Worm (Caenorhabditis elegans) whole organism, L4 larva: ENCODE results near the gene F09C8.1.

Experiments used
- F37D6.2 ChIP-seq: sonication (generic microtip); optimal IDR thresholded peaks from 2 replicates; lab custom pipeline; 2016; ENCODE audit warnings: mild to moderate bottlenecking, missing genetic modification characterization, missing compliant biosample characterization
- T20F7.1 ChIP-seq: fragments of 200-800 bp; sonication (Bioruptor generic); optimal IDR thresholded peaks from 2 replicates; lab custom pipeline; 2018; ENCODE audit warnings: mild to moderate bottlenecking, missing genetic modification characterization, missing compliant biosample characterization
- T26A8.4 ChIP-seq: fragments of 200-800 bp; sonication (Bioruptor generic); IDR thresholded peaks from 2 replicates; pipeline ENCODE4 v1.3.6; 2022; ENCODE audit warnings: missing genetic modification characterization, missing compliant biosample characterization
- Y48G9A.11 ChIP-seq: fragments of 200-800 bp; sonication (Bioruptor generic); IDR thresholded peaks from 2 replicates; pipeline ENCODE4 v1.3.6; 2022; ENCODE audit warnings: missing genetic modification reagents, missing genetic modification characterization, missing compliant biosample characterization
- ZK546.5 ChIP-seq, 2 experiments: sonication (generic microtip); optimal IDR thresholded peaks; 2 replicates each; lab custom pipeline; 2017; ENCODE audit warnings: missing biosample characterization in 2 of 2, missing genetic modification characterization in 2 of 2
- ama-1 ChIP-seq: fragments of 150-350 bp; optimal IDR thresholded peaks from 2 replicates; lab custom pipeline; 2014; ENCODE audit warnings: inconsistent platforms, mixed read lengths
- arid-1 ChIP-seq: fragments of 200-800 bp; sonication (Bioruptor generic); conservative IDR thresholded peaks from 2 replicates; pipeline ENCODE4 v1.3.6; 2022; ENCODE audit warnings: missing genetic modification reagents, missing genetic modification characterization, missing compliant biosample characterization
- attf-4 ChIP-seq: sonication (generic microtip); optimal IDR thresholded peaks from 3 replicates; lab custom pipeline; 2017; ENCODE audit warnings: missing biosample characterization, missing genetic modification characterization
- ceh-20 ChIP-seq: fragments of 200-800 bp; sonication (Bioruptor generic); IDR thresholded peaks from 2 replicates; pipeline ENCODE4 v1.3.6; 2022; ENCODE audit warnings: missing genetic modification reagents, missing genetic modification characterization, missing compliant biosample characterization
- ceh-62 ChIP-seq: sonication (generic microtip); optimal IDR thresholded peaks from 2 replicates; lab custom pipeline; 2017; ENCODE audit warnings: missing biosample characterization, missing genetic modification characterization
- ceh-82 ChIP-seq: sonication (generic microtip); optimal IDR thresholded peaks from 2 replicates; lab custom pipeline; 2017; ENCODE audit warnings: missing biosample characterization, missing genetic modification characterization
- cey-2 ChIP-seq: sonication (generic microtip); optimal IDR thresholded peaks from 3 replicates; lab custom pipeline; 2017; ENCODE audit warnings: missing genetic modification characterization, mild to moderate bottlenecking, missing compliant biosample characterization, antibody characterized with exemption, borderline replicate concordance; ENCODE audit not compliant: insufficient read depth
- dmd-6 ChIP-seq: fragments of 200-800 bp; sonication (Bioruptor generic); IDR thresholded peaks from 2 replicates; pipeline ENCODE4 v1.3.6; 2022; ENCODE audit warnings: missing genetic modification reagents, missing genetic modification characterization, missing compliant biosample characterization
- dmd-8 ChIP-seq: fragments of 200-800 bp; sonication (Bioruptor generic); IDR thresholded peaks from 2 replicates; pipeline ENCODE4 v1.3.6; 2022; ENCODE audit warnings: missing genetic modification characterization, missing compliant biosample characterization
- dpl-1 ChIP-seq: fragments of 150-350 bp; optimal IDR thresholded peaks from 2 replicates; lab custom pipeline; 2014; ENCODE audit warnings: missing biosample characterization, missing genetic modification reagents, missing genetic modification characterization
- duxl-1 ChIP-seq: sonication (generic microtip); optimal IDR thresholded peaks from 2 replicates; lab custom pipeline; 2016; ENCODE audit warnings: mild to moderate bottlenecking, missing genetic modification characterization, moderate library complexity, missing compliant biosample characterization; ENCODE audit not compliant: poor library complexity
- dve-1 ChIP-seq: sonication (generic microtip); optimal IDR thresholded peaks from 2 replicates; lab custom pipeline; 2017; ENCODE audit warnings: antibody characterized with exemption, mild to moderate bottlenecking, missing genetic modification characterization, missing compliant biosample characterization; ENCODE audit not compliant: insufficient read depth
- egl-27 ChIP-seq: sonication (generic microtip); optimal IDR thresholded peaks from 3 replicates; lab custom pipeline; 2017; ENCODE audit warnings: missing biosample characterization, missing genetic modification reagents, missing genetic modification characterization
- egl-43 ChIP-seq: fragments of 200-800 bp; sonication (Bioruptor generic); IDR thresholded peaks from 2 replicates; pipeline ENCODE4 v1.3.6; 2022; ENCODE audit warnings: missing genetic modification reagents, missing genetic modification characterization, missing compliant biosample characterization
- fkh-10 ChIP-seq: fragments of 150-350 bp; optimal IDR thresholded peaks from 2 replicates; lab custom pipeline; 2014; ENCODE audit warnings: missing biosample characterization, missing genetic modification reagents, missing genetic modification characterization
- fos-1 ChIP-seq: fragments of 150-350 bp; optimal IDR thresholded peaks from 2 replicates; lab custom pipeline; 2014; ENCODE audit warnings: missing biosample characterization, missing genetic modification characterization
- hif-1 ChIP-seq, 2 experiments: sonication (generic microtip); optimal IDR thresholded peaks; 2 replicates each; lab custom pipeline; 2016 to 2017; ENCODE audit warnings: missing compliant biosample characterization in 2 of 2, missing genetic modification characterization in 2 of 2, missing genetic modification reagents in 2 of 2, missing genotype in 2 of 2, mild to moderate bottlenecking in 1 of 2
- hlh-11 ChIP-seq: fragments of 200-800 bp; sonication (Bioruptor generic); optimal IDR thresholded peaks from 2 replicates; lab custom pipeline; 2018; ENCODE audit warnings: mild to moderate bottlenecking, missing genetic modification characterization, missing compliant biosample characterization
- hmg-1.1 ChIP-seq: fragments of 200-800 bp; sonication (Bioruptor generic); IDR thresholded peaks from 2 replicates; pipeline ENCODE4 v1.3.6; 2022; ENCODE audit warnings: missing genetic modification reagents, missing genetic modification characterization, missing compliant biosample characterization
- lim-7 ChIP-seq: fragments of 200-800 bp; sonication (Bioruptor generic); IDR thresholded peaks from 2 replicates; pipeline ENCODE4 v1.3.6; 2022; ENCODE audit warnings: missing genetic modification characterization, missing compliant biosample characterization
- lin-1 ChIP-seq: fragments of 200-800 bp; sonication (Bioruptor generic); IDR thresholded peaks from 2 replicates; pipeline ENCODE4 v1.3.6; 2022; ENCODE audit warnings: missing genetic modification reagents, missing genetic modification characterization, missing compliant biosample characterization
- lin-13 ChIP-seq: fragments of 150-350 bp; optimal IDR thresholded peaks from 2 replicates; lab custom pipeline; 2014; ENCODE audit warnings: missing biosample characterization, missing genetic modification reagents, missing genetic modification characterization
- lin-39 ChIP-seq: fragments of 150-350 bp; optimal IDR thresholded peaks from 2 replicates; lab custom pipeline; 2014; ENCODE audit warnings: missing biosample characterization, missing genetic modification reagents, missing genetic modification characterization
- madf-9 ChIP-seq: fragments of 200-800 bp; sonication (Bioruptor generic); conservative IDR thresholded peaks from 2 replicates; pipeline ENCODE4 v1.3.6; 2022; ENCODE audit warnings: missing genetic modification reagents, missing genetic modification characterization, missing compliant biosample characterization
- mes-2 ChIP-seq: sonication (generic microtip); optimal IDR thresholded peaks from 2 replicates; lab custom pipeline; 2016; ENCODE audit warnings: missing genotype, mild to moderate bottlenecking, missing genetic modification characterization, missing compliant biosample characterization; ENCODE audit not compliant: poor library complexity, severe bottlenecking
- mxl-2 ChIP-seq: fragments of 200-800 bp; sonication (Bioruptor generic); conservative IDR thresholded peaks from 2 replicates; pipeline ENCODE4 v1.3.6; 2022; ENCODE audit warnings: missing genetic modification reagents, missing genetic modification characterization, missing compliant biosample characterization
- nhr-11 ChIP-seq: fragments of 150-350 bp; optimal IDR thresholded peaks from 2 replicates; lab custom pipeline; 2014; ENCODE audit warnings: missing biosample characterization, missing genetic modification characterization
- nhr-25 ChIP-seq: sonication (generic microtip); optimal IDR thresholded peaks from 2 replicates; lab custom pipeline; 2017; ENCODE audit warnings: missing genetic modification characterization, mild to moderate bottlenecking, missing compliant biosample characterization, antibody characterized with exemption, moderate library complexity, borderline replicate concordance; ENCODE audit not compliant: insufficient read depth
- nhr-41 ChIP-seq: fragments of 200-800 bp; sonication (Bioruptor generic); IDR thresholded peaks from 2 replicates; pipeline ENCODE4 v1.3.6; 2022; ENCODE audit warnings: missing genetic modification reagents, missing genetic modification characterization, missing compliant biosample characterization
- nhr-42 ChIP-seq: fragments of 200-800 bp; sonication (Bioruptor generic); IDR thresholded peaks from 2 replicates; pipeline ENCODE4 v1.3.6; 2022; ENCODE audit warnings: missing genetic modification characterization, missing compliant biosample characterization
- nhr-76 ChIP-seq: fragments of 150-350 bp; optimal IDR thresholded peaks from 2 replicates; lab custom pipeline; 2014; ENCODE audit warnings: missing biosample characterization, missing genetic modification characterization
- php-3 ChIP-seq: fragments of 200-800 bp; sonication (Bioruptor generic); IDR thresholded peaks from 2 replicates; pipeline ENCODE4 v1.3.6; 2022; ENCODE audit warnings: missing genetic modification reagents, missing genetic modification characterization, missing compliant biosample characterization
- pqm-1 ChIP-seq: sonication (generic microtip); optimal IDR thresholded peaks from 2 replicates; lab custom pipeline; 2017; ENCODE audit warnings: missing biosample characterization, missing genetic modification characterization
- set-16 ChIP-seq: fragments of 200-800 bp; sonication (Bioruptor generic); IDR thresholded peaks from 2 replicates; pipeline ENCODE4 v1.3.6; 2022; ENCODE audit warnings: missing genetic modification reagents, missing genetic modification characterization, missing compliant biosample characterization
- skn-1 ChIP-seq: fragments of 150-350 bp; optimal IDR thresholded peaks from 2 replicates; lab custom pipeline; 2014; ENCODE audit warnings: missing biosample characterization, missing genetic modification characterization
- snpc-1.2 ChIP-seq: fragments of 200-800 bp; sonication (Bioruptor generic); IDR thresholded peaks from 2 replicates; pipeline ENCODE4 v1.3.6; 2022; ENCODE audit warnings: missing genetic modification reagents, missing genetic modification characterization, missing compliant biosample characterization
- snpc-4 ChIP-seq: fragments of 150-350 bp; optimal IDR thresholded peaks from 2 replicates; lab custom pipeline; 2014; ENCODE audit warnings: missing biosample characterization, missing genetic modification characterization
- spr-3 ChIP-seq: fragments of 200-800 bp; sonication (Bioruptor generic); optimal IDR thresholded peaks from 2 replicates; lab custom pipeline; 2018; ENCODE audit warnings: mild to moderate bottlenecking, missing genetic modification characterization, missing compliant biosample characterization
- tag-97 ChIP-seq: fragments of 200-800 bp; sonication (Bioruptor generic); IDR thresholded peaks from 2 replicates; pipeline ENCODE4 v1.3.6; 2022; ENCODE audit warnings: missing genetic modification characterization, missing compliant biosample characterization
- unc-62 ChIP-seq, 3 experiments: fragments of 150-350 bp in 1 of 3; sonication (generic microtip); optimal IDR thresholded peaks in 2 of 3; peaks in 1 of 3; 1 replicate in 1 of 3; 2 replicates in 2 of 3; lab custom pipeline; 2014 to 2017; ENCODE audit warnings: missing biosample characterization in 3 of 3, missing genetic modification characterization in 3 of 3, missing genetic modification reagents in 3 of 3, missing genotype in 1 of 3
- zfp-2 ChIP-seq: sonication (generic microtip); optimal IDR thresholded peaks from 2 replicates; lab custom pipeline; 2016; ENCODE audit warnings: mild to moderate bottlenecking, missing genetic modification characterization, missing compliant biosample characterization
- zip-11 ChIP-seq: fragments of 200-800 bp; sonication (Bioruptor generic); IDR thresholded peaks from 2 replicates; pipeline ENCODE4 v1.3.6; 2022; ENCODE audit warnings: missing genetic modification characterization, missing compliant biosample characterization
- ztf-11 ChIP-seq: fragments of 150-350 bp; optimal IDR thresholded peaks from 2 replicates; lab custom pipeline; 2014; ENCODE audit warnings: missing biosample characterization, missing genetic modification characterization
- ztf-7 ChIP-seq: fragments of 150-350 bp; optimal IDR thresholded peaks from 2 replicates; lab custom pipeline; 2014; ENCODE audit warnings: missing biosample characterization, missing genetic modification characterization

F09C8.1 gene

DNA sequence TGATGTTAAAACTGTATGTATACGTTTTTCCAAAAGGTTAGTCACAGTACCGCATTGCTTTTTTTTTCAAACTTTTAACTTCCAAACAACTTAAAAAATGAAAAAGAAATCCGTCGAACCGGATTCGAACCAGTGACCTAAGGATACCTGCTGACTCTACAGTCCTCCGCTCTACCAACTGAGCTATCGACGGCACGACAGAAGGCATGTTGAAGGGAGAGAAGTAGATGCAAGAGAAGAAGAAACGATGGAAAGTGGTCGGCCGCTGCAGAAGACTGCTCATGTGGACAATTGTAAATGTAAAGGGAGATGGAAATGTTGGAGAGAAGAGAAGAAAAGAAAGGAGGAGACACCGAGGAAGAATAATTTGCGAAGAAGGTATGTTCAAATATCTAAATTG is 46.3 kb upstream of the F09C8.1 start (continued):
- TF ChIP-seq arid-1 (GFP tag; lab: Robert Waterston, UW) (peak; percentile 85), Y48G9A.11 (GFP tag; lab: Robert Waterston, UW) (peak; percentile 77), tag-97 (GFP tag; lab: Robert Waterston, UW) (no peak), nhr-42 (peak; percentile 94), ztf-11 (no peak), fos-1 (tag; lab: Kevin White, UChicago) (no peak), zip-11 (GFP tag; lab: Robert Waterston, UW) (peak; percentile 86), madf-9 (GFP tag; lab: Robert Waterston, UW) (peak; percentile 91), attf-4 (peak; percentile 17), duxl-1 (peak; percentile 96), set-16 (GFP tag; lab: Robert Waterston, UW) (peak; percentile 64), nhr-76 (tag; lab: Kevin White, UChicago) (no peak)

DNA sequence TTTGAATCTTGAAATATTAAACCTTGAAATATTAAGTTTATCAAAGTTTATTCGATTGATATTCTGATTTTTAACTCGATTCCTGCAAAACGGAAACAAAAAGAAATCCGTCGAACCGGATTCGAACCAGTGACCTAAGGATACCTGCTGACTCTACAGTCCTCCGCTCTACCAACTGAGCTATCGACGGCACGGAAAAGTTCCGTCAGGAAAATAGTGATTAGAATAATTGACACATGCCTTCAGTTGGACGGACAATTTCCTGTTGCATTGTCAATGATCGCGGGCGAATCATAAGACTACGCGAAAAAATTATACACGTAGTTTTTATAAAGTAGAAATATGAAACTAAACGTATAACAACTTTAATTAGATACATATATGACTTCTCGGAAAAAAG is 45.8 kb upstream of the F09C8.1 start:
- TF ChIP-seq lin-13 (GFP tag; lab: Kevin White, UChicago) (no peak), ceh-20 (GFP tag; lab: Robert Waterston, UW) (no peak), fkh-10 (GFP tag; lab: Kevin White, UChicago) (no peak), T26A8.4 (no peak), nhr-41 (GFP tag; lab: Robert Waterston, UW) (0 out of 2 replicates have a peak, but pooled peaks have one; percentile 9), snpc-4 (tag; lab: Kevin White, UChicago) (no peak), madf-9 (GFP tag; lab: Robert Waterston, UW) (no peak), Y48G9A.11 (GFP tag; lab: Robert Waterston, UW) (no peak), egl-43 (GFP tag; lab: Robert Waterston, UW) (no peak), lin-1 (no peak), nhr-11 (no peak), F37D6.2 (tag; lab: Kevin White, UChicago) (no peak), ceh-82 (no peak), ama-1 (lab: Kevin White, UChicago) (no peak), lin-39 (tag; lab: Kevin White, UChicago) (no peak), unc-62 (GFP tag; optimal IDR thresholded peaks at IDR 0.05 in 1 of 2; lab: Kevin White, UChicago) (peak in 1 of 2 experiments; percentile 27), unc-62 (tag; optimal IDR thresholded peaks at IDR 0.05; lab: Kevin White, UChicago) (no peak), T20F7.1 (no peak), cey-2 (tag; lab: Kevin White, UChicago) (no peak), ZK546.5 (tag; optimal IDR thresholded peaks at IDR 0.05; lab: Kevin White, UChicago) (no peak), lim-7 (GFP tag; lab: Robert Waterston, UW) (peak; percentile 55), snpc-1.2 (no peak)
- TF ChIP-seq, all 104 proteins: peak for 3

DNA sequence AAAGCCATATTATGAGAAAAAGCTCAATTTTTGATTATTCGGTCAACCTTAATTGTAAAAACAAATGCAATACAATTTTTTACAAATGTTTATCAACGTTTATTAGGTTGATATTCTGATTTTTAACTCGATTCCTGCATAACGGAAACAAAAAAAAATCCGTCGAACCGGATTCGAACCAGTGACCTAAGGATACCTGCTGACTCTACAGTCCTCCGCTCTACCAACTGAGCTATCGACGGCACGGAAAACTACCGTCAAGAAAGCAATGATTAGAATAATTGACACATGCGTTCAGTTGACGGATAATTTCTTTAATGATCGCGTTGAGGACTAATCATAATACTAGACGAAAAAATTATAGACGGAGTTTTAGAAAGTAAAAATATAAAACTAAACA is 45.3 kb upstream of the F09C8.1 start:
- TF ChIP-seq hmg-1.1 (GFP tag; lab: Robert Waterston, UW) (no peak), ceh-62 (tag; lab: Kevin White, UChicago) (no peak), dpl-1 (GFP tag; lab: Kevin White, UChicago) (no peak), mxl-2 (GFP tag; lab: Robert Waterston, UW) (no peak), nhr-25 (tag; lab: Kevin White, UChicago) (no peak), spr-3 (GFP tag; lab: Kevin White, UChicago) (no peak), T26A8.4 (no peak), hlh-11 (tag; lab: Kevin White, UChicago) (no peak), dve-1 (tag; lab: Kevin White, UChicago) (no peak), dmd-6 (GFP tag; lab: Robert Waterston, UW) (peak; percentile 14), zfp-2 (tag; lab: Kevin White, UChicago) (no peak), skn-1 (tag; lab: Kevin White, UChicago) (no peak), ztf-7 (tag; lab: Kevin White, UChicago) (no peak), nhr-41 (GFP tag; lab: Robert Waterston, UW) (peak; percentile 41; the same call in 1 of the 2 replicates), zip-11 (GFP tag; lab: Robert Waterston, UW) (no peak), dmd-8 (GFP tag; lab: Robert Waterston, UW) (0 out of 2 replicates have a peak, but pooled peaks have one; percentile 4), pqm-1 (tag; lab: Kevin White, UChicago) (no peak), lim-7 (GFP tag; lab: Robert Waterston, UW) (peak; percentile 70; the same call in 1 of the 2 replicates), egl-27 (tag; lab: Kevin White, UChicago) (no peak), mes-2 (tag; lab: Kevin White, UChicago) (peak; percentile 22), php-3 (GFP tag; lab: Robert Waterston, UW) (no peak), hif-1 (tag; optimal IDR thresholded peaks at IDR 0.05; lab: Kevin White, UChicago) (no peak)
